Fruit fly (Drosophila melanogaster): Measurements from ENCODE around the gene CG44869.

DNA sequence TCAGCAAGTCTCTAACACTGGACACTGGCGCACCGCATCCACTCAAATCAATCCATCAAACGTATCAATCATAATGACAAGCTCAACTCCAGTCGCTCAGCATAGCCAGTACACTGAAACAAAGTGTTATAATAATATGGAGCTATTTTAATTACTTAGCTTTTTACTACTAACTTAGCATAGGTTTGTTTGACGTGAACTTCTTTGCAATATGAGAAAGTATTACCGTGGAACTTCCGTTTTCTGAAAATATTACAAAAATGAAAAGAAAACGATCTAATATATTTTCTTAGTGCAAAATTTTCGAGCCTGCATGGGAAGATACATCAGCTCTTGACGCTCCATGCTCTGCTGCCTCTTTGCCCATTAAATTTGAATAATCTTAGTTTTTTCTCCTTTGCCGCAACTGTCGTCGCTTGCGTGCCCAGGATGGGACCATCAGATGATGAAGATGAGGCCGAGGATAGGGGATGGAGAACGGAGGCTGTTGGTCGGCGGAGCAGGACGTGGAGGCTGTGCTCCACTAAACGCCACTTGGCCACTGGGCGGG lies 35.1 kb downstream of the CG44869 start:
- TF ChIP-seq rgr (GFP tag; optimal IDR thresholded peaks at IDR 0.05) (no peak), Mio (GFP tag; optimal IDR thresholded peaks at IDR 0.05) (no peak), Dfd (GFP tag; optimal IDR thresholded peaks at IDR 0.05) (no peak), h (GFP tag; optimal IDR thresholded peaks at IDR 0.05) (peak; percentile 10), ey (GFP tag; optimal IDR thresholded peaks at IDR 0.05) (no peak), jim (GFP tag; optimal IDR thresholded peaks at IDR 0.05) (no peak), Vsx2 (GFP tag; optimal IDR thresholded peaks at IDR 0.05; ENCODE audit: partially characterized antibody) (no peak), CrebA (GFP tag; optimal IDR thresholded peaks at IDR 0.05; ENCODE audit: borderline replicate concordance) (no peak), Dif (GFP tag; optimal IDR thresholded peaks at IDR 0.05; ENCODE audit: partially characterized antibody) (no peak), tai (GFP tag; optimal IDR thresholded peaks at IDR 0.05) (no peak), dl (GFP tag; optimal IDR thresholded peaks at IDR 0.05; ENCODE audit: insufficient read depth in 1 of 2, partially characterized antibody in 2 of 2) (no peak), sage (GFP tag; optimal IDR thresholded peaks at IDR 0.05) (no peak), psq (GFP tag; optimal IDR thresholded peaks at IDR 0.05) (no peak)
